Fruit fly (Drosophila melanogaster) whole organism, wandering third instar larva: ENCODE results near the gene CG11263.

Source experiments
- CG9705 ChIP-seq: fragments of 200-800 bp; sonication (Bioruptor generic); optimal IDR thresholded peaks from 2 replicates; lab custom pipeline; 2018; ENCODE audit warnings: missing biosample characterization, mild to moderate bottlenecking, missing genetic modification characterization
- Hr83 ChIP-seq: fragments of 200-300 bp; sonication (Bioruptor generic); optimal IDR thresholded peaks from 2 replicates; lab custom pipeline; 2016; ENCODE audit warnings: missing biosample characterization, mild to moderate bottlenecking, missing genetic modification characterization, moderate library complexity; ENCODE audit not compliant: poor library complexity, severe bottlenecking
- Vsx2 ChIP-seq: fragments of 200-300, 225-300 bp; sonication (Bioruptor generic); optimal IDR thresholded peaks from 2 replicates; lab custom pipeline; 2018; ENCODE audit warnings: missing biosample characterization, missing genetic modification characterization; ENCODE audit not compliant: partially characterized antibody
- lola ChIP-seq: fragments of >200 bp; optimal IDR thresholded peaks from 2 replicates; lab custom pipeline; 2017; ENCODE audit warnings: missing biosample characterization, missing genetic modification characterization
- woc ChIP-seq: sonication (Bioruptor generic); optimal IDR thresholded peaks from 2 replicates; lab custom pipeline; 2016; ENCODE audit warnings: missing biosample characterization, mild to moderate bottlenecking, missing genetic modification characterization

- no peak for TF ChIP-seq lola (GFP tag; lab: Kevin White, UChicago)
- TF ChIP-seq Hr83 (GFP tag; lab: Kevin White, UChicago), result no peak
- no peak for TF ChIP-seq woc (GFP tag; lab: Kevin White, UChicago)
- no peak for TF ChIP-seq CG9705 (GFP tag; lab: Kevin White, UChicago)
- TF ChIP-seq Vsx2 (GFP tag; lab: Kevin White, UChicago), result no peak
Observed at dm6 chr3L:13019249-13019956, 12.8 kb downstream of the CG11263 start.
